Fruit fly (Drosophila melanogaster) Kc167 (cell line): ENCODE results near the gene CG7800.

Experiments used
- Myc ChIP-seq: fragments of >200 bp; optimal IDR thresholded peaks from 2 replicates; lab custom pipeline; 2017; ENCODE audit warnings: missing external identifiers
- Sin3A ChIP-seq: fragments of >200 bp; optimal IDR thresholded peaks from 2 replicates; lab custom pipeline; 2018; ENCODE audit warnings: missing external identifiers
- h ChIP-seq: fragments of >200 bp; optimal IDR thresholded peaks from 3 replicates; lab custom pipeline; 2018; ENCODE audit warnings: missing external identifiers
- insv ChIP-seq: fragments of >200 bp; optimal IDR thresholded peaks from 3 replicates; lab custom pipeline; 2018; ENCODE audit warnings: missing external identifiers
- psq ChIP-seq: fragments of >200 bp; optimal IDR thresholded peaks from 2 replicates; lab custom pipeline; 2017; ENCODE audit warnings: missing external identifiers
- ttk ChIP-seq: sonication (Bioruptor generic); optimal IDR thresholded peaks from 2 replicates; lab custom pipeline; 2017; ENCODE audit warnings: missing external identifiers

CG7800 gene

DNA sequence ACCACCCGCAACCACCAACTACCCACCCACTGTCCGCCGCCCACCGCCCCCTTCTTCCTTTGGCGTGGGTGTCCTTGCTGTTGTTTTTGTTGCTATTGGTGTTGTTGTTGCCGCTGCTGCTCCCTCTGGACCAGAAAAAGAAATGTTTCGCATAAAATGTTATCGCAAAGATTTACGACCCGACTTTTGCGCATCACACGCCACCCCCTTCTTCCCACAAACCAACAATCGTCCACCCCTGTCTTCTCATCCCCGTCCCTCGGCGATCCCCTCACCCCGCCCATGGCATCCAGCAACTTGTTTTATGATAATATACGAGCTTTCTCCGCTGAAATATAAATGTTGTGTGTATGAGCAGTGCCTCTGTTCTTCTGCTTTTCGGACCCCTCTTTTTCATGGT, 22.7 kb upstream of the CG7800 start:
- TF ChIP-seq ttk (lab: Kevin White, UChicago) (no peak), Myc (lab: Kevin White, UChicago) (no peak), psq (lab: Kevin White, UChicago) (no peak), Sin3A (lab: Kevin White, UChicago) (no peak), h (no peak), insv (no peak)

DNA sequence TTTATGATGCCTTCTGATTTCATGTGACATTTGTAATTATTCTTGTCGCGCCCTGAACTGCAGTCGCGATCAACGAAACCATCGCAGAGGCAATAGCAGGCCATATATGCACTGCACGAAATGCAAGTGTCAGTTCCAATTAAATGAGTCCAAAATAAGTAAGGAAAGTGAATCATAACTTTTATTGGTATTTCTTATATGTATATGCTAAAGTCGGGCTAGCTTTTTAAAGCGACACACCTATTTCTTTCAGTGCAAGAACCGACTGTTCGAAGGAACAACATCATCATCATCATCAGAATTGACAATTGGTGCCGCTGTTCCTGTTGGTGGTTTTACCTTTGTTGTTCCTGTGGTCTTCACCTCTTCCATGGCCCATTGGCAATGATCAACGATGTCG, 20.6 kb upstream of the CG7800 start:
- no peak for TF ChIP-seq h
- no peak for TF ChIP-seq psq (lab: Kevin White, UChicago)
- no peak for TF ChIP-seq insv
- TF ChIP-seq ttk (lab: Kevin White, UChicago), result no peak
- no peak for TF ChIP-seq Sin3A (lab: Kevin White, UChicago)
- no peak for TF ChIP-seq Myc (lab: Kevin White, UChicago)

- no peak for TF ChIP-seq ttk (lab: Kevin White, UChicago)
- no peak for TF ChIP-seq psq (lab: Kevin White, UChicago)
- TF ChIP-seq insv, result no peak
- TF ChIP-seq h, result no peak
- no peak for TF ChIP-seq Myc (lab: Kevin White, UChicago)
- no peak for TF ChIP-seq Sin3A (lab: Kevin White, UChicago)
Observed at dm6 chr3R:8198320-8198719, 19.4 kb upstream of the CG7800 start.

dm6 chr3R:8203367-8203766, 14.4 kb upstream of the CG7800 start:
- TF ChIP-seq Myc (lab: Kevin White, UChicago) (no peak), Sin3A (lab: Kevin White, UChicago) (no peak)

dm6 chr3R:8204730-8205129, 13.0 kb upstream of the CG7800 start, which contains the start of gene CheA84a:
Gene CheA84a (minus strand): TSS chr3R:8204830.
- TF ChIP-seq ttk (lab: Kevin White, UChicago), result no peak
- TF ChIP-seq Myc (lab: Kevin White, UChicago), result no peak
- TF ChIP-seq h, result no peak
- no peak for TF ChIP-seq psq (lab: Kevin White, UChicago)
- no peak for TF ChIP-seq insv
- TF ChIP-seq Sin3A (lab: Kevin White, UChicago), result no peak

dm6 chr3R:8205292-8205893, 12.4 kb upstream of the CG7800 start:
- TF ChIP-seq insv, result no peak
- no peak for TF ChIP-seq h
- TF ChIP-seq ttk (lab: Kevin White, UChicago), result no peak
- TF ChIP-seq Myc (lab: Kevin White, UChicago), result no peak
- TF ChIP-seq Sin3A (lab: Kevin White, UChicago), result no peak
- TF ChIP-seq psq (lab: Kevin White, UChicago), result no peak

dm6 chr3R:8206019-8206418, 11.7 kb upstream of the CG7800 start:
- TF ChIP-seq insv, result no peak
- no peak for TF ChIP-seq ttk (lab: Kevin White, UChicago)
- TF ChIP-seq h, result no peak
- TF ChIP-seq Myc (lab: Kevin White, UChicago), result no peak
- no peak for TF ChIP-seq Sin3A (lab: Kevin White, UChicago)
- no peak for TF ChIP-seq psq (lab: Kevin White, UChicago)

DNA sequence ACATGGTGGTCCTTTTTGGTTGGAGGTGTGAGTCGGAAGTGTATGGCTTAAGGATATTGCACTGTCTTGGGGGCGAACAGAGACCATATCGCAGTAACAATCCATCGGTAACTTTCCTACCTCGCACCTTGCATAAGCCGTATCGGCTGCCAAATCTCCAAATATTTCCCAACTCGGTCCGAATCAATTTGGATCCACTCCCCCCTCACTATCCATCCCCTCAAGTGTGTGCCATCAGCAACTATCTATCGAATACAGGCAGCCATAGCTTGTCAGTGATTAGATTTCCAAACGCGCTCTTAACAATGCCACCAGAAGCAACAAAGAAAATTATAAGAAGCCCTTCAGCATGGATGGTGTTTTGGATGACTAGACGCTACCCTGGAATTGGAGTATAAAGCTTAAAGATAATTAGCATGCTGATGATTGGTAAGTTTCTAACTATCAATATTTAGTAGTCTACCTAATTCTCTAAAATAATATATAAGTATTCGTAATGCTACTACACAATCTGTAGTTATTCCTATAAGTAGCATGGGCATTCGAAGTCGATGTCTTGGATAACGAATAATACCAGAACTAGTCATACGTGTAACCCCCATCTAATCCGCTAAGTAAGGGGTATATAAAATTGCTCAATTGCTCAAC, 11.0 kb upstream of the CG7800 start:
- TF ChIP-seq psq (lab: Kevin White, UChicago) (no peak), h (no peak), Myc (lab: Kevin White, UChicago) (no peak), insv (no peak), ttk (lab: Kevin White, UChicago) (no peak), Sin3A (lab: Kevin White, UChicago) (no peak)

DNA sequence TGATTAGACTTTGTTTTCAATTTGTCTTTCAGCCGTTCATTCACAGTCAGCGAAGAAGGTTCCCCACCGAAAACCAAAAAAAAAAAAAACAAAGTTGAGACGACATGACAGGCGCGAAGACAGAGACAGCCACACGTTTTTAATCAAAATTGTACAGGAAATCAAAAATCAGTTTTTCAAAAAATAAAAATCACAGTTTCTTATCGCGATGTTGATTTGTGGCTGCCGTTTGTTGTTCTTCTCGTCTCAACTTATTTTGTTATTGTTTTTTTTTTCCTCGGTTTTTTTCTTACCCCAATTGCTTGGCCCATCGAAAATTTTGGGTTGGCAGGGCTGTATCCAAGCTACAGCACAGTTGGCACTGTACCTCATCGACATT, 10.5 kb upstream of the CG7800 start:
- TF ChIP-seq insv (no peak), Myc (lab: Kevin White, UChicago) (no peak), h (no peak), psq (lab: Kevin White, UChicago) (no peak), ttk (lab: Kevin White, UChicago) (no peak), Sin3A (lab: Kevin White, UChicago) (no peak)

- TF ChIP-seq ttk (lab: Kevin White, UChicago) (no peak), h (no peak), Sin3A (lab: Kevin White, UChicago) (no peak), Myc (lab: Kevin White, UChicago) (no peak), psq (lab: Kevin White, UChicago) (no peak), insv (no peak)
Observed at dm6 chr3R:8208378-8209021, 9.3 kb upstream of the CG7800 start.

DNA sequence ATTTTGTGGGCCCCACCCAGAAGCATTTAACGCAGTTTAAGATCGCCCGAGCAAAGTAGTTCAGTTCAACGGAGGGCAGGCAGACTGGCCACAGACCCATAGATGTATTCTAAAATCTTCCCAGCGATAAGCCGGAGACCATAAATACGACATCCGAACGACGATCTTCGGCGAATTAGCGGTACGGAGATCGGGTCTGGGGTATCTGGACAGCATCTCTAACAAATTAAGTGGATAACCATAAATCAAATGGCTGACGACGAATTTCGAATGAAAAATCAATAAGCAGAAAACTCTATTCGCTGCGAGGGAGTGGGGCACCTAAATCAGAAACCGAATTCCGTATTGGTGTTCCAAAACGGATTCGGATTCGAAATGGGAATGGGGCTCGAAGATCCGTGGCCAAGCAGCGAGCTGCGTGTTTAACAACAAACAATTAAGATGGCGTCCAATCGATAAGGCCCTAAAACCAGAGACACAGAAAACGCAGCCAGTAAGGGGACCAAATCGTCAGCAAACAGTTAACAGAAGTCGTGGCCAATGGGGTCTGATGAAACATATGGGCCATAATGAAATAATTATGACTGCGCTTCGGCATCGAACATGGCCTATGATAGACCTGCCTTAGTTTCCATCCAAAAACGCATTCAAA, 6.8 kb upstream of the CG7800 start:
- TF ChIP-seq psq (lab: Kevin White, UChicago) (no peak), Myc (lab: Kevin White, UChicago) (no peak), h (no peak), insv (no peak), ttk (lab: Kevin White, UChicago) (no peak), Sin3A (lab: Kevin White, UChicago) (no peak)

DNA sequence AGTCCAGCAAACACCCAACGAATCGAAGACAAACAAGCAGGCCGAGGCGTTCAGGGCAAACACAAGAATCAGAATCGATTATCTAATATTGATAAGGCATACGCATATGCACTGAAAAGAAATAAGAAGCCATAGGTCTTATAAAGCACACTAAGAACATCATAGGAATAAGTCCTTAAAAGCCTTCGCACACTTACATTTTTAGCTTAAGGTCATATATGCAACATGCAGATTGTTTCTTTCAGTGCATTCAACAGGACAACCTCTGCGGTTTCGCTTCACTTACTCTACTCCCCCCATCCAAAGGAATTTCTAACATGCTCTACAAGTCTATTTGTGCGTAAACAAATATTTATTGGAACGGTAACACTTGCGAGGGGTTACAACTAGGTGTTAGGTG, 5.2 kb upstream of the CG7800 start:
- no peak for TF ChIP-seq Myc (lab: Kevin White, UChicago)
- TF ChIP-seq ttk (lab: Kevin White, UChicago), result no peak
- TF ChIP-seq h, result no peak
- TF ChIP-seq Sin3A (lab: Kevin White, UChicago), result no peak
- TF ChIP-seq insv, result no peak
- TF ChIP-seq psq (lab: Kevin White, UChicago), result no peak
